Fruit fly (Drosophila melanogaster) whole organism, embryonic: ENCODE data around the gene CG7841.

Source experiments
- Bdp1 ChIP-seq: fragments of 200-800 bp; sonication (Bioruptor generic); optimal IDR thresholded peaks from 3 replicates; lab custom pipeline; 2016; ENCODE audit warnings: missing biosample characterization, missing genetic modification characterization
- CG10209 ChIP-seq: fragments of 200-800 bp; sonication (Bioruptor generic); optimal IDR thresholded peaks from 3 replicates; lab custom pipeline; 2017; ENCODE audit warnings: missing biosample characterization, mild to moderate bottlenecking, missing genetic modification characterization, missing genetic modification reagents
- CG10543 ChIP-seq: fragments of 200-800 bp; sonication (Bioruptor generic); optimal IDR thresholded peaks from 3 replicates; lab custom pipeline; 2017; ENCODE audit warnings: missing biosample characterization, mild to moderate bottlenecking, missing genetic modification characterization, moderate library complexity
- CG10979 ChIP-seq: fragments of 200-800 bp; sonication (Bioruptor generic); optimal IDR thresholded peaks from 2 replicates; lab custom pipeline; 2018; ENCODE audit warnings: missing biosample characterization, mild to moderate bottlenecking, missing genetic modification characterization, moderate library complexity
- CG12299 ChIP-seq: fragments of 200-800 bp; sonication (Bioruptor generic); optimal IDR thresholded peaks from 2 replicates; lab custom pipeline; 2018; ENCODE audit warnings: missing biosample characterization, mild to moderate bottlenecking, missing genetic modification characterization
- CG1647 ChIP-seq: fragments of 200-800 bp; sonication (Bioruptor generic); optimal IDR thresholded peaks from 3 replicates; lab custom pipeline; 2016; ENCODE audit warnings: missing biosample characterization, missing genetic modification characterization
- CG17568 ChIP-seq: fragments of 200-800 bp; sonication (Bioruptor generic); optimal IDR thresholded peaks from 2 replicates; lab custom pipeline; 2018; ENCODE audit warnings: missing biosample characterization, mild to moderate bottlenecking, missing genetic modification characterization, moderate library complexity
- CG18599 ChIP-seq: fragments of 200-800 bp; sonication (Bioruptor generic); optimal IDR thresholded peaks from 3 replicates; lab custom pipeline; 2017; ENCODE audit warnings: missing biosample characterization, missing genetic modification characterization, mild to moderate bottlenecking, moderate library complexity, missing genetic modification reagents
- CG2129 ChIP-seq: fragments of 200-800 bp; sonication (Bioruptor generic); IDR thresholded peaks from 2 replicates; pipeline ENCODE4 v1.3.6; 2022; ENCODE audit warnings: missing biosample characterization, missing genetic modification characterization; ENCODE audit not compliant: partially characterized antibody
- CG2875 ChIP-seq: fragments of 200-800 bp; sonication (Bioruptor generic); optimal IDR thresholded peaks from 2 replicates; lab custom pipeline; 2017; ENCODE audit warnings: missing biosample characterization, mild to moderate bottlenecking, missing genetic modification characterization, missing genetic modification reagents
- CG30431 ChIP-seq: fragments of 200-800 bp; sonication (Bioruptor generic); optimal IDR thresholded peaks from 2 replicates; lab custom pipeline; 2017; ENCODE audit warnings: missing biosample characterization, missing genetic modification characterization
- CG3281 ChIP-seq: fragments of 200-800 bp; sonication (Bioruptor generic); optimal IDR thresholded peaks from 3 replicates; lab custom pipeline; 2017; ENCODE audit warnings: missing biosample characterization, mild to moderate bottlenecking, missing genetic modification characterization
- CG3407 ChIP-seq: fragments of 200-800 bp; sonication (Bioruptor generic); optimal IDR thresholded peaks from 2 replicates; lab custom pipeline; 2018; ENCODE audit warnings: missing biosample characterization, mild to moderate bottlenecking, missing genetic modification characterization
- CG4360 ChIP-seq: fragments of 200-800 bp; sonication (Bioruptor generic); IDR thresholded peaks from 2 replicates; pipeline ENCODE4 v1.3.6; 2022; ENCODE audit warnings: missing biosample characterization, missing genetic modification characterization
- CG6813 ChIP-seq: fragments of 200-800 bp; sonication (Bioruptor generic); optimal IDR thresholded peaks from 2 replicates; lab custom pipeline; 2017; ENCODE audit warnings: missing biosample characterization, missing genetic modification characterization, mild to moderate bottlenecking, moderate library complexity, missing genetic modification reagents
- CG7271 ChIP-seq: fragments of 200-800 bp; sonication (Bioruptor generic); optimal IDR thresholded peaks from 2 replicates; lab custom pipeline; 2018; ENCODE audit warnings: missing biosample characterization, mild to moderate bottlenecking, missing genetic modification characterization, moderate library complexity
- CG7987 ChIP-seq: fragments of 200-800 bp; sonication (Bioruptor generic); optimal IDR thresholded peaks from 2 replicates; lab custom pipeline; 2018; ENCODE audit warnings: missing biosample characterization, mild to moderate bottlenecking, missing genetic modification characterization, moderate library complexity
- CG8359 ChIP-seq: fragments of 200-800 bp; sonication (Bioruptor generic); optimal IDR thresholded peaks from 2 replicates; lab custom pipeline; 2017; ENCODE audit warnings: missing biosample characterization, mild to moderate bottlenecking, missing genetic modification characterization, borderline replicate concordance
- CG8478 ChIP-seq: fragments of >200 bp; optimal IDR thresholded peaks from 2 replicates; lab custom pipeline; 2018
- CG8944 ChIP-seq: fragments of 200-800 bp; sonication (Bioruptor generic); optimal IDR thresholded peaks from 3 replicates; lab custom pipeline; 2016; ENCODE audit warnings: missing biosample characterization, missing genetic modification characterization
- CTCF ChIP-seq: fragments of 200-800 bp; sonication (Bioruptor generic); optimal IDR thresholded peaks from 2 replicates; lab custom pipeline; 2017; ENCODE audit warnings: missing biosample characterization, mild to moderate bottlenecking, missing genetic modification characterization, moderate library complexity
- Fer3 ChIP-seq: fragments of 200-800 bp; sonication (Bioruptor generic); optimal IDR thresholded peaks from 2 replicates; lab custom pipeline; 2018; ENCODE audit warnings: missing biosample characterization, mild to moderate bottlenecking, missing genetic modification characterization, moderate library complexity
- Hand ChIP-seq: fragments of 200-800 bp; sonication (Bioruptor generic); optimal IDR thresholded peaks from 2 replicates; lab custom pipeline; 2017; ENCODE audit warnings: mild to moderate bottlenecking, missing biosample characterization, missing genetic modification reagents, missing genetic modification characterization
- Hr51 ChIP-seq, 2 experiments: fragments of 200-800 bp; sonication (Bioruptor generic); optimal IDR thresholded peaks; 2 replicates in 1 of 2; 3 replicates in 1 of 2; lab custom pipeline; 2016 to 2018; ENCODE audit warnings: missing biosample characterization in 2 of 2, missing genetic modification characterization in 2 of 2, mild to moderate bottlenecking in 1 of 2, moderate library complexity in 1 of 2
- Vsx1 ChIP-seq: fragments of 200-800 bp; sonication (Bioruptor generic); optimal IDR thresholded peaks from 2 replicates; lab custom pipeline; 2017; ENCODE audit warnings: missing biosample characterization, mild to moderate bottlenecking, missing genetic modification characterization, missing genetic modification reagents
- br ChIP-seq: fragments of >200 bp; optimal IDR thresholded peaks from 2 replicates; lab custom pipeline; 2017
- btn ChIP-seq: fragments of 200-800 bp; sonication (Bioruptor generic); optimal IDR thresholded peaks from 2 replicates; lab custom pipeline; 2016; ENCODE audit warnings: missing biosample characterization, missing genetic modification characterization
- cas ChIP-seq: fragments of 200-800 bp; sonication (Bioruptor generic); IDR thresholded peaks from 2 replicates; pipeline ENCODE4 v1.3.6; 2022; ENCODE audit warnings: missing biosample characterization, missing genetic modification characterization
- crc ChIP-seq: fragments of 200-800 bp; sonication (Bioruptor generic); optimal IDR thresholded peaks from 2 replicates; lab custom pipeline; 2016; ENCODE audit warnings: missing biosample characterization, missing genetic modification characterization
- fd3F ChIP-seq: fragments of 200-800 bp; sonication (Bioruptor generic); optimal IDR thresholded peaks from 2 replicates; lab custom pipeline; 2018; ENCODE audit warnings: missing biosample characterization, mild to moderate bottlenecking, missing genetic modification characterization, moderate library complexity
- gcm ChIP-seq: fragments of 200-800 bp; sonication (Bioruptor generic); optimal IDR thresholded peaks from 2 replicates; lab custom pipeline; 2019; ENCODE audit warnings: missing biosample characterization, mild to moderate bottlenecking, missing genetic modification characterization, moderate library complexity
- ham ChIP-seq: fragments of 200-800 bp; sonication (Bioruptor generic); IDR thresholded peaks from 2 replicates; pipeline ENCODE4 v1.3.6; 2022; ENCODE audit warnings: missing biosample characterization, missing genetic modification characterization
- jigr1 ChIP-seq: fragments of 200-800 bp; sonication (Bioruptor generic); IDR thresholded peaks from 3 replicates; pipeline ENCODE4 v1.3.6; 2022; ENCODE audit warnings: missing biosample characterization, missing genetic modification characterization
- jumu ChIP-seq: fragments of 200-800 bp; sonication (Bioruptor generic); optimal IDR thresholded peaks from 3 replicates; lab custom pipeline; 2016; ENCODE audit warnings: missing biosample characterization, missing genetic modification characterization
- ken ChIP-seq: fragments of 200-800 bp; sonication (Bioruptor generic); IDR thresholded peaks from 3 replicates; pipeline ENCODE4 v1.3.6; 2022; ENCODE audit warnings: missing biosample characterization, missing genetic modification characterization
- maf-S ChIP-seq: fragments of 200-800 bp; sonication (Bioruptor generic); optimal IDR thresholded peaks from 2 replicates; lab custom pipeline; 2016; ENCODE audit warnings: missing biosample characterization, missing genetic modification characterization
- nau ChIP-seq: fragments of 200-800 bp; sonication (Bioruptor generic); optimal IDR thresholded peaks from 3 replicates; lab custom pipeline; 2017; ENCODE audit warnings: missing biosample characterization, mild to moderate bottlenecking, missing genetic modification characterization, missing genetic modification reagents
- nerfin-2 ChIP-seq: fragments of 200-800 bp; sonication (Bioruptor generic); IDR thresholded peaks from 2 replicates; pipeline ENCODE4 v1.3.6; 2022; ENCODE audit warnings: missing biosample characterization, missing genetic modification characterization; ENCODE audit not compliant: partially characterized antibody
- org-1 ChIP-seq: fragments of 200-800 bp; sonication (Bioruptor generic); optimal IDR thresholded peaks from 2 replicates; lab custom pipeline; 2017; ENCODE audit warnings: missing biosample characterization, missing genetic modification characterization
- prd ChIP-seq, 3 experiments: fragments of >200 bp in 2 of 3; fragments of 200-800 bp in 1 of 3; sonication (Bioruptor generic) in 1 of 3; optimal IDR thresholded peaks in 2 of 3; IDR thresholded peaks in 1 of 3; 2 replicates in 2 of 3; 3 replicates in 1 of 3; pipeline versions ENCODE4 v1.3.6 to Lab custom; 2017 to 2022; ENCODE audit warnings: missing biosample characterization in 1 of 3, missing genetic modification characterization in 1 of 3
- row ChIP-seq: fragments of 200-800 bp; sonication (Bioruptor generic); IDR thresholded peaks from 3 replicates; pipeline ENCODE4 v1.3.6; 2022; ENCODE audit warnings: missing biosample characterization, missing genetic modification characterization
- sc ChIP-seq, 3 experiments: fragments of >200 bp in 2 of 3; fragments of 200-800 bp in 1 of 3; sonication (Bioruptor generic) in 1 of 3; optimal IDR thresholded peaks; 2 replicates in 2 of 3; 3 replicates in 1 of 3; lab custom pipeline; 2017; ENCODE audit warnings: mild to moderate bottlenecking in 1 of 3, missing biosample characterization in 1 of 3, missing genetic modification characterization in 1 of 3, missing genetic modification reagents in 1 of 3
- stc ChIP-seq: fragments of 200-800 bp; sonication (Bioruptor generic); IDR thresholded peaks from 2 replicates; pipeline ENCODE4 v1.3.6; 2022; ENCODE audit warnings: missing biosample characterization, missing genetic modification characterization
- tap ChIP-seq: fragments of 200-800 bp; optimal IDR thresholded peaks from 3 replicates; lab custom pipeline; 2019; ENCODE audit warnings: missing biosample characterization, mild to moderate bottlenecking, missing genetic modification characterization, moderate library complexity
- tgo ChIP-seq: fragments of 200-800 bp; sonication (Bioruptor generic); IDR thresholded peaks from 3 replicates; pipeline ENCODE4 v1.3.6; 2022; ENCODE audit warnings: missing biosample characterization, missing genetic modification characterization
- trh ChIP-seq: fragments of 200-800 bp; sonication (Bioruptor generic); optimal IDR thresholded peaks from 2 replicates; lab custom pipeline; 2016; ENCODE audit warnings: missing biosample characterization, missing genetic modification characterization
- tx ChIP-seq: fragments of 200-800 bp; sonication (Bioruptor generic); optimal IDR thresholded peaks from 2 replicates; lab custom pipeline; 2016; ENCODE audit warnings: missing biosample characterization, missing genetic modification characterization
- vfl ChIP-seq: fragments of 200-800 bp; sonication (Bioruptor generic); optimal IDR thresholded peaks from 2 replicates; lab custom pipeline; 2016; ENCODE audit warnings: missing biosample characterization, missing genetic modification characterization
- zfh2 ChIP-seq: fragments of 200-800 bp; sonication (Bioruptor generic); optimal IDR thresholded peaks from 2 replicates; lab custom pipeline; 2016; ENCODE audit warnings: missing biosample characterization, missing genetic modification characterization

Gene CG7841

DNA sequence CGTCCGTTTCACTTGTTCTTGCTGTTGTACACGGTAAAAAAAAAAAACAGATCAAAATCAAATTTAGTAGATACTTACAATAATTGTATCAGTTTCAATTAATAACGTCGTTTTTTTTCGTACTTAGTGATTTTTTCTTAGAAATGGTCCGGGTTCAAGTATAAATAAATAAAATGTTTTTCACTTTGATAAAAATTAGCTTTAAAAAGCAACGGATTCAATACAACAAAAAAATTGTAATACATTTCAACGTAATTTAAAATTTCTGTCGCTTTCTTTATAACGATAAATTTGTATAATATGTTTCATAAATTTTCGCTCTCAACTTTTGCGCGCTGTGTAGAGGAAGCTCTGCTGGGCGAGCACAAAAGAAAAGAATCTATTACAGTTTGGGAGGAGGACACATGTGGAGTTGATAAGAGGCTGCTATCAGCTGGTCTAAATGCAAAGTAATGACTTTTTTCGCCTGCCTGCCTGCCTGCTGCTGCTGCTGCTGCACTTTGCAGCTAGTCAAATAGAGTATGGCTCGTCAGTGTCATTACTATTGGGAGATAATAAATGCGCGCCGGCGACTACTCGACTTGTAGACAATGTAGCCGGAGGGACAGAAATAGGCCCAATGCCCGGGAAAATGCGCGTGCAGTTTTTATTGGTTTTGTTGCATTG is 30.0 kb upstream of the CG7841 start (continued):
- peak; percentile 24 for TF ChIP-seq Bdp1
- peak; percentile 62 for TF ChIP-seq stc (GFP tag; lab: Robert Waterston, UW)
- 0 out of 2 replicates have a peak, but pooled peaks have one; percentile 8 for TF ChIP-seq CG4360
- TF ChIP-seq ken (GFP tag; lab: Robert Waterston, UW), result no peak
- peak; percentile 26 for TF ChIP-seq zfh2 (GFP tag; lab: Kevin White, UChicago)
- TF ChIP-seq gcm (GFP tag; lab: Kevin White, UChicago), result peak; percentile 51
- peak; percentile 58 for TF ChIP-seq CG18599 (GFP tag; lab: Kevin White, UChicago)
- TF ChIP-seq CG17568 (GFP tag; lab: Kevin White, UChicago), result peak; percentile 5
- TF ChIP-seq nerfin-2 (GFP tag; lab: Robert Waterston, UW), result no peak
- TF ChIP-seq row (GFP tag; lab: Robert Waterston, UW), result peak; percentile 67
- peak; percentile 76 for TF ChIP-seq CG10979 (tag; lab: Kevin White, UChicago)
- peak; percentile 15 for TF ChIP-seq CTCF (GFP tag; lab: Kevin White, UChicago)
- peak; percentile 61 for TF ChIP-seq tgo (GFP tag; lab: Robert Waterston, UW)
- TF ChIP-seq CG8359 (GFP tag; lab: Kevin White, UChicago), result peak; percentile 41
- peak; percentile 7 for TF ChIP-seq fd3F (GFP tag; lab: Kevin White, UChicago)
- peak; percentile 76 for TF ChIP-seq CG10209 (GFP tag; lab: Kevin White, UChicago)
- TF ChIP-seq br (lab: Kevin White, UChicago), result no peak
- peak; percentile 70 for TF ChIP-seq CG3281 (GFP tag; lab: Kevin White, UChicago)
- TF ChIP-seq jigr1 (GFP tag; lab: Robert Waterston, UW), result no peak
- TF ChIP-seq crc, result peak; percentile 8
- TF ChIP-seq CG10543 (GFP tag; lab: Kevin White, UChicago), result no peak
- peak; percentile 33 for TF ChIP-seq tap (tag; lab: Kevin White, UChicago)
- TF ChIP-seq nau (GFP tag; lab: Kevin White, UChicago), result peak; percentile 64
- no peak for TF ChIP-seq cas (GFP tag; lab: Robert Waterston, UW)
- no peak for TF ChIP-seq CG7271 (tag; lab: Kevin White, UChicago)
- TF ChIP-seq jumu (GFP tag; lab: Kevin White, UChicago), result peak; percentile 1
- no peak for TF ChIP-seq maf-S (GFP tag; lab: Kevin White, UChicago)
- TF ChIP-seq Vsx1, result peak; percentile 53
- TF ChIP-seq trh (GFP tag; lab: Kevin White, UChicago), result peak; percentile 63
- peak; percentile 22 for TF ChIP-seq tx (GFP tag; lab: Kevin White, UChicago)
- peak; percentile 14 to 86 for TF ChIP-seq Hr51 (GFP tag; optimal IDR thresholded peaks at IDR 0.05; lab: Kevin White, UChicago)
- peak; percentile 11 for TF ChIP-seq CG8944 (GFP tag; lab: Kevin White, UChicago)
- TF ChIP-seq sc (optimal IDR thresholded peaks at IDR 0.05; lab: Kevin White, UChicago), result no peak
- TF ChIP-seq sc (GFP tag; optimal IDR thresholded peaks at IDR 0.05; lab: Kevin White, UChicago), result peak; percentile 69
- no peak for TF ChIP-seq CG8478
- peak; percentile 29 for TF ChIP-seq CG30431 (GFP tag; lab: Kevin White, UChicago)
- TF ChIP-seq vfl (GFP tag; lab: Kevin White, UChicago), result no peak
- no peak for TF ChIP-seq prd (optimal IDR thresholded peaks at IDR 0.05; lab: Kevin White, UChicago)
- TF ChIP-seq prd (GFP tag; IDR thresholded peaks at IDR 0.05; lab: Robert Waterston, UW), result peak; percentile 73; the same call in 2 of the 3 replicates
- no peak for TF ChIP-seq CG7987
- TF ChIP-seq Fer3 (tag; lab: Kevin White, UChicago), result peak; percentile 54
- no peak for TF ChIP-seq CG2129
- TF ChIP-seq CG2875, result peak; percentile 50
- TF ChIP-seq CG3407 (GFP tag; lab: Kevin White, UChicago), result peak; percentile 55
- peak; percentile 19 for TF ChIP-seq CG1647 (GFP tag; lab: Kevin White, UChicago)
- TF ChIP-seq org-1 (GFP tag; lab: Kevin White, UChicago), result peak; percentile 66
- TF ChIP-seq btn (GFP tag; lab: Kevin White, UChicago), result peak; percentile 1
- TF ChIP-seq CG6813, result peak; percentile 24
- TF ChIP-seq ham, result no peak
- no peak for TF ChIP-seq CG12299 (tag; lab: Kevin White, UChicago)
- peak; percentile 5 for TF ChIP-seq Hand (GFP tag; lab: Kevin White, UChicago)
